Fruit fly (Drosophila melanogaster): ENCODE results near the gene Adhr.
A peak's percentile ranks its signal among the peaks of the same experiment; 100 is the strongest.

Adhr gene

DNA sequence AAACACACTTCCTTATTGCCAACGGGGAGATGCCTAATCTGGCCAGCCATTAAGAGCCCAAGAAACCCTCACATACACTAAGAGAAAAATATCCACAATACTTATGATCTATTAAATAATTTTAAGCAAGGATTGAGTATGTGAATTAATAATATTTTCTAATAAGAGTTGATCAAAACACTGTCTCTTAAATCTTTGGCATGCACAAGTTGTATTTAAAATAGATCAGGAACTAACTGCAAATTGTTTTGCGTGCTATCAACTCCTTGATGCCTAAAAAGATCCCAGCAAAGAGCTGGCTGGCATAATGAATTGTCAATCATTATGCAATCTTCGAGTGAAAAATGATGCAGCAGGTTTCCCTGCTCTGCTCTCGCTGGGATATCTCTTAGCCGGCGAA is 11.8 kb downstream of the Adhr start:
- TF ChIP-seq Mnt (GFP tag; optimal IDR thresholded peaks at IDR 0.05) = no peak

DNA sequence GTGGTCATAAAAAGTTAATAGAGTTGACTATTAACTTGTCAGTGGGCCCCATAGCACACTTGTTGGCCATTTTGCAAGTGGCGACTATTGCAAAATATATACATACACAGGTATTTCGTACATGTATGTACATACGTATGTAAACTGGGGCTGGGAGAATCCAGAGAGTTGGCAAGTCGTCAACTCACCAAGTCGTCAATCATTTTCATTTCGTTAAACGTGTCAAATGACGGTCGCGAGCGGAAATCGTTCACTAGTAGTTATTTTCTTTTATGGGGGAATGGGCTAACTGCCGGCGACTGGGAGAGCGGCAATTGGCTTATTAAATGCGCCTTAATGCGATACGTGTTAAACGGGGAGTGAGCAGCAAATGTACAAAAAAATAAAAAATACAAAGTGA is 13.4 kb downstream of the Adhr start:
- TF ChIP-seq tj (GFP tag; optimal IDR thresholded peaks at IDR 0.05) (no peak), bab1 (GFP tag; optimal IDR thresholded peaks at IDR 0.05) (peak; percentile 6)

DNA sequence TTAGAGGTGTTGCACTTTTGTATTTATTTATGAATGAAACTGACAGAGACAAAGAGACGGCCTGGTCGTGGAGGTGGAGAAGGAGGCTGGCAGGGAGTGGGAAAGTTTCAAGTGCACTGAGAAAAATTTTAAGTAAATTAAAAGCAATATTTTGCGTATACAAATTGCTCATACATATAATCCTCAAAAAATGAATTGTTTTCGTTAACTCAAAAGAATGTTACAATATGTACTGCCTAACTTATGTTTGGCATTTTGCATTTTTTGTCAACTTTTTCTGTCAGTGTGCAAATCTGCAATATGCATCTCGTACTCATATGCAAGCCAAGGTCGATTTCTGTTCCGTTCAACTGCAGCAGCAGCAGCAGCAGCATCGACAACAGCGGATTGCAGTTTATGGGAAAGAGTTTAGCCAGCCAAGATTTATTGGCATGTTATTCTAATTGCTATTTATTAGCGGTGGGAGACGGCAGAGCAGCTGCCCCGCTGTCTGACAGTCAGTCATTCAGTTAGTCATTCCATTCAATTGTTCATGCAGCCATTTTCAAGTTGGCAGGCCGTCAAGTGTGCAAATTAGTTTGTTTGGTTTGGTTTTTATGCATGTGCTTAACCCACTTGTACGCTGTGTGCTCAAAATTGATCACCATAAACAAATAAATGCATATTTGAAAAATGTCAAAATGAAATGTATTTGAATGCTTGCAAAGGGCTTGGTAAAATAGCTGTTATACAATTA is 15.8 kb downstream of the Adhr start:
- peak; percentile 54 for TF ChIP-seq CG7045 (GFP tag; optimal IDR thresholded peaks at IDR 0.05)
- TF ChIP-seq kay (GFP tag; ENCODE audit: borderline replicate concordance) = peak; percentile 73
- no peak for TF ChIP-seq tj (GFP tag; optimal IDR thresholded peaks at IDR 0.05)
- peak; percentile 12 for TF ChIP-seq CG14711 (tag; optimal IDR thresholded peaks at IDR 0.05)
- no peak for TF ChIP-seq cnc (optimal IDR thresholded peaks at IDR 0.05)
- TF ChIP-seq CG7101 (tag; optimal IDR thresholded peaks at IDR 0.05) = no peak
- TF ChIP-seq Crg-1 (GFP tag; optimal IDR thresholded peaks at IDR 0.05) = peak; percentile 2
- TF ChIP-seq cic (GFP tag; optimal IDR thresholded peaks at IDR 0.05) = no peak
- no peak for TF ChIP-seq Clk (GFP tag; optimal IDR thresholded peaks at IDR 0.05)
- no peak for TF ChIP-seq toe (GFP tag; optimal IDR thresholded peaks at IDR 0.05)
- TF ChIP-seq CG33017 (tag; optimal IDR thresholded peaks at IDR 0.05) = no peak

DNA sequence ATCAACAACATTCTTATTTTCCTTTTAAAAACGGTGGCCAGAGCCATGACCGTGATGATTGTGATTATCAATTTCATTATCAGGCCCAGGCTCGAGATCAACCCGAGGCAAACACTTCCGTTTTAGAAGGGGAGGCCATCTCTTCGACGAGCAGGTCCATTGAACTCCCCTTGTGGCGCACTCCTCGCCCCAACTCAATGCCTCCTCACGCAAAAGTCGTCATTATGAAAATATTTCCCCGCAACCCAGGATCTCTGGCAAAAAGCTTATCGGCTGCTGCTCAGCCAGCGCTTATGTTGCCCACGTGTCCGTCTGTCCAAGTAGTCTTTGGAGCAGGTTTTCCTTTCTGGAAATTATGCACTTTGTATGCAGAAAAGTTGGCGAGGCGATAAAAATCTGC is 17.4 kb downstream of the Adhr start:
- no peak for TF ChIP-seq bab1 (GFP tag; optimal IDR thresholded peaks at IDR 0.05)
- TF ChIP-seq CG5204 (GFP tag; optimal IDR thresholded peaks at IDR 0.05) = no peak
- no peak for TF ChIP-seq ovo (GFP tag; optimal IDR thresholded peaks at IDR 0.05)
- no peak for TF ChIP-seq CG12768 (GFP tag; optimal IDR thresholded peaks at IDR 0.05)
- TF ChIP-seq Crg-1 (GFP tag; optimal IDR thresholded peaks at IDR 0.05) = no peak
- no peak for TF ChIP-seq toe (GFP tag; optimal IDR thresholded peaks at IDR 0.05)
- no peak for TF ChIP-seq Clk (GFP tag; optimal IDR thresholded peaks at IDR 0.05)
- no peak for TF ChIP-seq kay (GFP tag; ENCODE audit: borderline replicate concordance)
- no peak for TF ChIP-seq tj (GFP tag; optimal IDR thresholded peaks at IDR 0.05)
- TF ChIP-seq pad (GFP tag; optimal IDR thresholded peaks at IDR 0.05) = no peak
- TF ChIP-seq CG1620 (GFP tag; optimal IDR thresholded peaks at IDR 0.05) = no peak
- TF ChIP-seq cic (GFP tag; optimal IDR thresholded peaks at IDR 0.05) = no peak
- TF ChIP-seq CG7101 (tag; optimal IDR thresholded peaks at IDR 0.05) = no peak
- TF ChIP-seq Hr96 (GFP tag; optimal IDR thresholded peaks at IDR 0.05) = no peak
- TF ChIP-seq cnc (optimal IDR thresholded peaks at IDR 0.05) = no peak
- TF ChIP-seq Mnt (GFP tag; optimal IDR thresholded peaks at IDR 0.05) = no peak
- no peak for TF ChIP-seq CG7045 (GFP tag; optimal IDR thresholded peaks at IDR 0.05)

DNA sequence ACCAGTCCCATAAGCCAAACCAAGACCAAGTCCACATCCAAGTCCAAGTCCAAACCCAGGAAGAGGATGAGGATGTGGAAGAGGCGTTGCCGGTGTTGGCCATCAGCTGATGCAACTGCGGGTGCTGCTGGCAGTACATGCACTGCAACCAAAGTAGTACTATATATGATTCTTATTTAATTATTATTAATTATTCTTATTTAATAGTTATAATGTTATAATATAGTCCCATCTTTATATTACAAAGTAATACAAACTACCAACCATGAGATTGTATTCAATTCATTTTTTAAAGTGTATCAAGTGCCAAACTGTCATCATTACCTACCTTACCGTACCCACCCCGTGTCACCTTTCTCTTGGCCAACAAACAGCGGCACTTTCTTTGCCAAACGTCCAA is 19.6 kb downstream of the Adhr start:
- TF ChIP-seq CG5204 (GFP tag; optimal IDR thresholded peaks at IDR 0.05) (no peak), cic (GFP tag; optimal IDR thresholded peaks at IDR 0.05) (no peak), CG33017 (tag; optimal IDR thresholded peaks at IDR 0.05) (peak; percentile 1), bab1 (GFP tag; optimal IDR thresholded peaks at IDR 0.05) (no peak), ovo (GFP tag; optimal IDR thresholded peaks at IDR 0.05) (no peak), pad (GFP tag; optimal IDR thresholded peaks at IDR 0.05) (no peak)

DNA sequence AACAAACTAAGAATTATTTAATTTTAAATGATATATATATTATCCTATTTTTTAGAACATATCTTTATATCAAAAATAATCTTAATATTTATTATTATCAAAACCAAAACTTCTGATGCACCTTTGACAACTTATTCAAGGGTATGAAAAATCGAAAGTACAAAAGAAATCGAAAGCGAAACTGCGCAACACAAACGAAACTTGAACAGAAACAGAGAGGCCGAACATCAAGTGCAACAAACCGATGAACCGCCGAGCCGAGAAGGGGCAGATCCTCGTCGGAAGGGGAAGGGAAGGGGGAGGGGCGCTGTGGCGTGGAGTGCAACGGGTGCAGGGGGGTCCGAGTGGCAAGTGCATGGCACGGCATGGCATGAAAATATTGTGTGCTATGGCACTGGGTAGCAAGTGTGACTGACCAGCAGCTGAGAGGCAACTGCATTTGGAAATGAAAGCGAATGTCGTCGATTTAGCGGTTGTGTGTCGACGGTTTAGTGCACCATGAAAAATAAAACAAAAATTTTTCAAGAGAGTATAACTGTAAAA is 26.8 kb downstream of the Adhr start:
- TF ChIP-seq CG11617 (GFP tag; optimal IDR thresholded peaks at IDR 0.05) (no peak), CG7045 (GFP tag; optimal IDR thresholded peaks at IDR 0.05) (no peak), Mnt (GFP tag; optimal IDR thresholded peaks at IDR 0.05) (no peak), toe (GFP tag; optimal IDR thresholded peaks at IDR 0.05) (no peak), cnc (optimal IDR thresholded peaks at IDR 0.05) (no peak), CG7101 (tag; optimal IDR thresholded peaks at IDR 0.05) (no peak), cic (GFP tag; optimal IDR thresholded peaks at IDR 0.05) (no peak), CG5204 (GFP tag; optimal IDR thresholded peaks at IDR 0.05) (no peak), Crg-1 (GFP tag; optimal IDR thresholded peaks at IDR 0.05) (no peak)

DNA sequence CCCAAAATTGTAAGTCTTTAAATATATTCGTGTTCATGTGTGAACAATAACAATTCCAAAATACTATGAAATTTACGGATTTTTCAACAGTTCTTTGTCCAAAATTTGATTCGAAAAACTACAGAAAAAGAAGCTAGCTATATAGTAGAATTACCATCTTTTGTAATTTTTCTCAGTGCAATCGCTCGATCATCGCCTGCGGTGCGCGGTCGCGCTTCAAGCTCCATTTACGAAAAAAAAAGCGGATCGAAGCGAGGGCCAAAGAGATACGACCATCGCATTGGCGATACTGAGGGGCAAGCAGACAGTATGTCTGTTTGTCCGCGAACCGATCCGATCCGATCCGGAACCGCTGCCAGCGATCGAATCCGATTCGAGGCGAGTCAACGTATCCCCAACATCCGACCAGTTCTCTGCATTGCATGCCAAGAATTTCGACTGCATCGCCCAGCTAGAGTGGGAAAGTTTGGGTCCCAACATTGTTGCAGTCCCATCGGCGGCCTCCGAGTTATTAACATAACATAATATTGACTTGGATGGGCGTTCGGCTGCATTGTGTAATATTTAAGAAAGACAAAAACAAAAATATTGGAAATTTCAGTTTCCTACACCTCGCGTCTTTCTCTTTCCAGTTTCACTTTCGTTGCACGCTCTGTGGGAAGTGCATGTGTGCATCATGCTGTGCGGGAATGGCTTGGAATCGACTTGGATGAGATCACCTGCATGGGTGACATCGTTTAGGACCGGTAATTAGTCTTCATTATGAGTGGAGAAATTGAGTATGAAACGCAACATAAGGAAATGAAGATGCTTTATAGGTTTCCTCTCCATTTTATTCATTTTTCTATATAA is 36.6 kb downstream of the Adhr start:
- TF ChIP-seq kay (GFP tag; ENCODE audit: borderline replicate concordance) = no peak
- TF ChIP-seq CG12768 (GFP tag; optimal IDR thresholded peaks at IDR 0.05) = no peak
- no peak for TF ChIP-seq CG7045 (GFP tag; optimal IDR thresholded peaks at IDR 0.05)
- TF ChIP-seq CG33017 (tag; optimal IDR thresholded peaks at IDR 0.05) = no peak
- no peak for TF ChIP-seq toe (GFP tag; optimal IDR thresholded peaks at IDR 0.05)
- TF ChIP-seq Hr96 (GFP tag; optimal IDR thresholded peaks at IDR 0.05) = no peak
- TF ChIP-seq CG14711 (tag; optimal IDR thresholded peaks at IDR 0.05) = no peak
- no peak for TF ChIP-seq CG11617 (GFP tag; optimal IDR thresholded peaks at IDR 0.05)
- TF ChIP-seq CG5204 (GFP tag; optimal IDR thresholded peaks at IDR 0.05) = no peak
